Worm (Caenorhabditis elegans) whole organism, young adult: ENCODE measurements around the gene F54D5.2.

Experiments used
- B0019.2 ChIP-seq: fragments of 200-800 bp; sonication (Bioruptor generic); conservative IDR thresholded peaks from 2 replicates; pipeline ENCODE4 v1.3.6; 2022; ENCODE audit warnings: missing genetic modification reagents, missing genetic modification characterization, missing compliant biosample characterization
- D2030.7 ChIP-seq: fragments of 200-800 bp; sonication (Bioruptor generic); IDR thresholded peaks from 2 replicates; pipeline ENCODE4 v1.3.6; 2022; ENCODE audit warnings: missing genetic modification reagents, missing genetic modification characterization, missing compliant biosample characterization
- F33H1.4 ChIP-seq: fragments of 200-800 bp; sonication (Bioruptor generic); IDR thresholded peaks from 2 replicates; pipeline ENCODE4 v1.3.6; 2022; ENCODE audit warnings: missing genetic modification reagents, missing genetic modification characterization, missing compliant biosample characterization
- F37B4.10 ChIP-seq: fragments of 200-800 bp; sonication (Bioruptor generic); IDR thresholded peaks from 2 replicates; pipeline ENCODE4 v1.3.6; 2022; ENCODE audit warnings: missing genetic modification characterization, missing compliant biosample characterization
- F49E8.2 ChIP-seq: sonication (generic microtip); optimal IDR thresholded peaks from 3 replicates; lab custom pipeline; 2017; ENCODE audit warnings: missing genetic modification characterization, mild to moderate bottlenecking, missing compliant biosample characterization, antibody characterized with exemption, moderate library complexity; ENCODE audit not compliant: insufficient read depth
- F52B5.7 ChIP-seq: sonication (generic microtip); optimal IDR thresholded peaks from 2 replicates; lab custom pipeline; 2016; ENCODE audit warnings: mild to moderate bottlenecking, missing genetic modification characterization, missing compliant biosample characterization
- F57A8.1 ChIP-seq: fragments of 200-800 bp; sonication (Bioruptor generic); optimal IDR thresholded peaks from 2 replicates; lab custom pipeline; 2018; ENCODE audit warnings: mild to moderate bottlenecking, missing genetic modification characterization, moderate library complexity, missing compliant biosample characterization
- K11D2.4 ChIP-seq: fragments of 200-800 bp; sonication (Bioruptor generic); IDR thresholded peaks from 2 replicates; pipeline ENCODE4 v1.3.6; 2022; ENCODE audit warnings: missing genetic modification reagents, missing genetic modification characterization, missing compliant biosample characterization
- T07F8.4 ChIP-seq: sonication (generic microtip); optimal IDR thresholded peaks from 2 replicates; lab custom pipeline; 2016; ENCODE audit warnings: mild to moderate bottlenecking, missing genetic modification characterization, moderate library complexity, missing compliant biosample characterization
- T26A5.8 ChIP-seq: sonication (generic microtip); optimal IDR thresholded peaks from 2 replicates; lab custom pipeline; 2016; ENCODE audit warnings: missing genetic modification characterization, missing compliant biosample characterization
- akir-1 ChIP-seq: fragments of 200-800 bp; sonication (Bioruptor generic); optimal IDR thresholded peaks from 2 replicates; lab custom pipeline; 2018; ENCODE audit warnings: mild to moderate bottlenecking, missing genetic modification characterization, moderate library complexity, missing compliant biosample characterization
- ama-1 ChIP-seq, 3 experiments: fragments of 150-350 bp in 1 of 3; sonication (generic microtip) in 2 of 3; optimal IDR thresholded peaks; 2 replicates each; lab custom pipeline; 2014 to 2018; ENCODE audit warnings: missing biosample characterization in 2 of 3, missing genetic modification characterization in 2 of 3, missing genetic modification reagents in 2 of 3
- aptf-2 ChIP-seq: fragments of 200-800 bp; sonication (Bioruptor generic); conservative IDR thresholded peaks from 2 replicates; pipeline ENCODE4 v1.3.6; 2022; ENCODE audit warnings: missing genetic modification reagents, missing genetic modification characterization, missing compliant biosample characterization
- atf-7 ChIP-seq: sonication (generic microtip); optimal IDR thresholded peaks from 2 replicates; lab custom pipeline; 2017; ENCODE audit warnings: mild to moderate bottlenecking, missing genetic modification characterization, missing compliant biosample characterization
- attf-5 ChIP-seq: fragments of 200-800 bp; sonication (Bioruptor generic); optimal IDR thresholded peaks from 2 replicates; lab custom pipeline; 2018; ENCODE audit warnings: mild to moderate bottlenecking, missing genetic modification characterization, missing compliant biosample characterization
- ccch-3 ChIP-seq: fragments of 200-800 bp; sonication (Bioruptor generic); optimal IDR thresholded peaks from 2 replicates; lab custom pipeline; 2018; ENCODE audit warnings: mild to moderate bottlenecking, missing genetic modification characterization, missing compliant biosample characterization
- ceh-40 ChIP-seq: fragments of 200-800 bp; sonication (Bioruptor generic); IDR thresholded peaks from 2 replicates; pipeline ENCODE4 v1.3.6; 2022; ENCODE audit warnings: missing genetic modification characterization, missing compliant biosample characterization
- ceh-91 ChIP-seq: fragments of 200-800 bp; sonication (Bioruptor generic); IDR thresholded peaks from 2 replicates; pipeline ENCODE4 v1.3.6; 2022; ENCODE audit warnings: missing genetic modification reagents, missing genetic modification characterization, missing compliant biosample characterization
- dox-1 ChIP-seq: fragments of 200-800 bp; sonication (Bioruptor generic); IDR thresholded peaks from 2 replicates; pipeline ENCODE4 v1.3.6; 2022; ENCODE audit warnings: missing genetic modification reagents, missing genetic modification characterization, missing compliant biosample characterization
- dpl-1 ChIP-seq: fragments of 150-350 bp; optimal IDR thresholded peaks from 2 replicates; lab custom pipeline; 2014; ENCODE audit warnings: missing biosample characterization, missing genetic modification reagents, missing genetic modification characterization
- efl-1 ChIP-seq: fragments of 150-350 bp; optimal IDR thresholded peaks from 2 replicates; lab custom pipeline; 2014; ENCODE audit warnings: missing biosample characterization, missing genetic modification reagents, missing genetic modification characterization
- gei-17 ChIP-seq: fragments of 200-800 bp; sonication (Bioruptor generic); optimal IDR thresholded peaks from 2 replicates; lab custom pipeline; 2018; ENCODE audit warnings: mild to moderate bottlenecking, missing genetic modification characterization, missing compliant biosample characterization
- hmg-1.2 ChIP-seq: fragments of 200-800 bp; sonication (Bioruptor generic); IDR thresholded peaks from 2 replicates; pipeline ENCODE4 v1.3.6; 2022; ENCODE audit warnings: missing genetic modification reagents, missing genetic modification characterization, missing compliant biosample characterization
- hmg-20 ChIP-seq: fragments of 200-800 bp; sonication (Bioruptor generic); IDR thresholded peaks from 2 replicates; pipeline ENCODE4 v1.3.6; 2022; ENCODE audit warnings: missing genetic modification reagents, missing genetic modification characterization, missing compliant biosample characterization
- hsf-1 ChIP-seq: fragments of 200-800 bp; sonication (Bioruptor generic); IDR thresholded peaks from 2 replicates; pipeline ENCODE4 v1.3.6; 2022; ENCODE audit warnings: missing genetic modification reagents, missing genetic modification characterization, missing compliant biosample characterization
- lin-54 ChIP-seq: fragments of 200-800 bp; sonication (Bioruptor generic); optimal IDR thresholded peaks from 2 replicates; lab custom pipeline; 2018; ENCODE audit warnings: mild to moderate bottlenecking, missing genetic modification characterization, missing compliant biosample characterization
- lsl-1 ChIP-seq: fragments of 200-800 bp; sonication (Bioruptor generic); optimal IDR thresholded peaks from 2 replicates; lab custom pipeline; 2018; ENCODE audit warnings: mild to moderate bottlenecking, missing genetic modification characterization, moderate library complexity, missing compliant biosample characterization
- madf-6 ChIP-seq: fragments of 200-800 bp; sonication (Bioruptor generic); IDR thresholded peaks from 2 replicates; pipeline ENCODE4 v1.3.6; 2022; ENCODE audit warnings: missing genetic modification reagents, missing genetic modification characterization, missing compliant biosample characterization
- madf-8 ChIP-seq: fragments of 200-800 bp; sonication (Bioruptor generic); conservative IDR thresholded peaks from 2 replicates; pipeline ENCODE4 v1.3.6; 2022; ENCODE audit warnings: missing genetic modification reagents, missing genetic modification characterization, missing compliant biosample characterization
- mcd-1 ChIP-seq: fragments of 200-800 bp; sonication (Bioruptor generic); IDR thresholded peaks from 2 replicates; pipeline ENCODE4 v1.3.6; 2022; ENCODE audit warnings: missing genetic modification reagents, missing genetic modification characterization, missing compliant biosample characterization
- mes-4 ChIP-seq: sonication (generic microtip); optimal IDR thresholded peaks from 2 replicates; lab custom pipeline; 2016; ENCODE audit warnings: missing genotype, missing genetic modification characterization, missing compliant biosample characterization
- mxl-1 ChIP-seq: sonication (generic microtip); optimal IDR thresholded peaks from 2 replicates; lab custom pipeline; 2016; ENCODE audit warnings: missing genetic modification characterization, missing compliant biosample characterization
- rec-8 ChIP-seq, 2 experiments: sonication (generic microtip); optimal IDR thresholded peaks; 2 replicates each; lab custom pipeline; 2016; ENCODE audit warnings: mild to moderate bottlenecking in 2 of 2, missing genetic modification characterization in 2 of 2, missing genetic modification reagents in 2 of 2, missing genotype in 2 of 2, missing biosample characterization in 1 of 2, missing compliant biosample characterization in 1 of 2, moderate library complexity in 1 of 2
- sdz-38 ChIP-seq: sonication (generic microtip); optimal IDR thresholded peaks from 2 replicates; lab custom pipeline; 2016; ENCODE audit warnings: missing genotype, missing genetic modification characterization, missing compliant biosample characterization
- snpc-1.1 ChIP-seq: sonication (generic microtip); optimal IDR thresholded peaks from 2 replicates; lab custom pipeline; 2017; ENCODE audit warnings: missing genetic modification characterization, mild to moderate bottlenecking, missing compliant biosample characterization, antibody characterized with exemption, moderate library complexity, missing genotype, missing genetic modification reagents; ENCODE audit not compliant: insufficient read depth
- snpc-1.3 ChIP-seq: sonication (generic microtip); optimal IDR thresholded peaks from 2 replicates; lab custom pipeline; 2017; ENCODE audit warnings: missing genetic modification characterization, mild to moderate bottlenecking, missing compliant biosample characterization, antibody characterized with exemption, moderate library complexity, missing genotype, missing genetic modification reagents; ENCODE audit not compliant: insufficient read depth
- snpc-3.4 ChIP-seq: sonication (generic microtip); optimal IDR thresholded peaks from 2 replicates; lab custom pipeline; 2017; ENCODE audit warnings: missing genetic modification characterization, mild to moderate bottlenecking, missing compliant biosample characterization, antibody characterized with exemption, moderate library complexity, missing genotype, missing genetic modification reagents
- sptf-2 ChIP-seq: fragments of 200-800 bp; sonication (Bioruptor generic); optimal IDR thresholded peaks from 2 replicates; lab custom pipeline; 2018; ENCODE audit warnings: mild to moderate bottlenecking, missing genetic modification characterization, missing compliant biosample characterization
- tbp1 ChIP-seq: fragments of 200-800 bp; sonication (Bioruptor generic); optimal IDR thresholded peaks from 2 replicates; lab custom pipeline; 2018; ENCODE audit warnings: mild to moderate bottlenecking, missing genetic modification characterization, missing compliant biosample characterization
- tbx-9 ChIP-seq: sonication (generic microtip); optimal IDR thresholded peaks from 2 replicates; lab custom pipeline; 2016; ENCODE audit warnings: borderline replicate concordance, missing genetic modification characterization, inconsistent platforms, missing compliant biosample characterization
- xnd-1 ChIP-seq: sonication (generic microtip); optimal IDR thresholded peaks from 2 replicates; lab custom pipeline; 2016; ENCODE audit warnings: missing genotype, missing genetic modification reagents, missing genetic modification characterization, missing compliant biosample characterization
- zfh-2 ChIP-seq: fragments of 200-800 bp; sonication (Bioruptor generic); conservative IDR thresholded peaks from 2 replicates; pipeline ENCODE4 v1.3.6; 2022; ENCODE audit warnings: missing genetic modification reagents, missing genetic modification characterization, missing compliant biosample characterization
- ztf-22 ChIP-seq: fragments of 200-800 bp; sonication (Bioruptor generic); optimal IDR thresholded peaks from 2 replicates; lab custom pipeline; 2018; ENCODE audit warnings: mild to moderate bottlenecking, missing genetic modification characterization, moderate library complexity, missing compliant biosample characterization
- ztf-25 ChIP-seq: fragments of 200-800 bp; sonication (Bioruptor generic); IDR thresholded peaks from 2 replicates; pipeline ENCODE4 v1.3.6; 2022; ENCODE audit warnings: missing genetic modification reagents, missing genetic modification characterization, missing compliant biosample characterization

The F54D5.2 gene

DNA sequence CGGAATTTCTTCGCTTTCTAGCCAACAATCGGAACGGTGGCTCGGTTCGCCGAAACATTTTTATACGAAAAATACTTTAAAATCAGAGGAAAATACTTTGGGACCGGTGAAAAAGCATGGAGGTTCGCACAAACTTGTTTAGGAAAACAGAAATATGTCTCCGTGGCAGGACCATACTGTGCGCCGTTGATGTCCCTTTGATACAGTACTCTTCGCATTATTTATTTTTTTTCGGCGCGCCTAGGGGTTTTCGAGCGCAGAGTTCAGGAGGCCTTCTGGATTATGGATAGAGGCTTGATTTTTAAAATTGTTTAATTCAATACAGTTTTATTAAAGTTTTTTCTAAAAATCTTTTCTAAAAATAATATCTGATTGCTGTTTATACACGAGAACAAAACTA is 28.3 kb upstream of the F54D5.2 start, which contains the start of gene F54D5.9:
TSS of gene F54D5.9 (minus strand) at position 115 of the 400 bp plus-strand sequence.
- TF ChIP-seq D2030.7 (GFP tag; lab: Robert Waterston, UW) (peak; percentile 56), F33H1.4 (peak; percentile 83), madf-6 (peak; percentile 85), lsl-1 (GFP tag; lab: Kevin White, UChicago) (peak; percentile 87), tbx-9 (tag; lab: Kevin White, UChicago) (no peak), hsf-1 (GFP tag; lab: Robert Waterston, UW) (peak; percentile 72), rec-8 (tag; optimal IDR thresholded peaks at IDR 0.05; lab: Kevin White, UChicago) (no peak), F52B5.7 (tag; lab: Kevin White, UChicago) (no peak), madf-8 (GFP tag; lab: Robert Waterston, UW) (peak; percentile 80), hmg-1.2 (GFP tag; lab: Robert Waterston, UW) (peak; percentile 16; the same call in 1 of the 2 replicates), ceh-91 (GFP tag; lab: Robert Waterston, UW) (peak; percentile 61; the same call in 1 of the 2 replicates), xnd-1 (tag; lab: Kevin White, UChicago) (peak; percentile 55), mcd-1 (GFP tag; lab: Robert Waterston, UW) (0 out of 2 replicates have a peak, but pooled peaks have one; percentile 6), dpl-1 (peak; percentile 36), snpc-1.3 (tag; lab: Kevin White, UChicago) (no peak), F49E8.2 (peak; percentile 5), efl-1 (GFP tag; lab: Kevin White, UChicago) (peak; percentile 71), gei-17 (GFP tag; lab: Kevin White, UChicago) (no peak), snpc-3.4 (tag; lab: Kevin White, UChicago) (peak; percentile 36)
- TF ChIP-seq, all 124 proteins: peak for 14

DNA sequence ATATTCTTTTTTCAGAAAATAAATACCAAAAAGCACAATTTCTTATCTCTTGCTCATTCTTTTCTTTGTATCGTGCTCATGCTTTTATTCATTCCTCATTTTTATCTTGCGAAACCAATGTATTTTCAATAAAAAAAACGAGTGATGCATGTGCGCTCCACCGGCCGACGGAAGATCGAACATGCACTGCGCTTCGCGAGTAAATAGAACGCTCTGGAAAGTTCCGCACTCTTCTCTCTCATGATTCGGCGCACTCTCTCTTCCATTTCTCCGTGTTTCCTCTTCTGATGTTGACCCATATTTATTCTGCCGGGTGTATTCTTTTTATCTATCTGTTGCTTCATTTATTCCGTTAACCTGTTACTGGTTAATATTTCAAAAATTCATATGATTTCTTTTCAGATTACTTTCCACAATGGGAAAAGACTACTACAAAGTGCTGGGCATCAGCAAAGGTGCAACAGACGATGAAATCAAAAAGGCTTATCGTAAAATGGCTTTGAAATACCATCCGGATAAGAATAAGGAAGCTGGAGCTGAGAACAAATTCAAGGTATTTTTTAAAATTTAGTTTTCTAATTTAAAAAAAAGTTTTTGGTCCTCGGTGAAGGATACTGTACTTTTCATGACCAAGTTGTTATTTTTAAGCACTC is 27.6 kb upstream of the F54D5.2 start, which contains the start of gene dnj-13:
TSS of gene dnj-13 (plus strand) at position 403 of the 653 bp plus-strand sequence.
- TF ChIP-seq sdz-38 (no peak), dox-1 (peak; percentile 97), lin-54 (peak; percentile 93), zfh-2 (peak; percentile 86; the same call in 1 of the 2 replicates), ztf-25 (GFP tag; lab: Robert Waterston, UW) (peak; percentile 85; the same call in 1 of the 2 replicates), akir-1 (GFP tag; lab: Kevin White, UChicago) (peak; percentile 89), T07F8.4 (tag; lab: Kevin White, UChicago) (no peak), ceh-40 (peak; percentile 86), mes-4 (tag; lab: Kevin White, UChicago) (no peak), mxl-1 (tag; lab: Kevin White, UChicago) (no peak), B0019.2 (GFP tag; lab: Robert Waterston, UW) (peak; percentile 54; the same call in 1 of the 2 replicates), tbp1 (GFP tag; lab: Kevin White, UChicago) (peak; percentile 76), sptf-2 (GFP tag; lab: Kevin White, UChicago) (no peak), snpc-1.1 (no peak), ccch-3 (GFP tag; lab: Kevin White, UChicago) (no peak), ztf-22 (GFP tag; lab: Kevin White, UChicago) (peak; percentile 88), T26A5.8 (tag; lab: Kevin White, UChicago) (peak; percentile 55), madf-8 (GFP tag; lab: Robert Waterston, UW) (peak; percentile 77), K11D2.4 (peak; percentile 96), ama-1 (optimal IDR thresholded peaks at IDR 0.05; lab: Kevin White, UChicago) (peak; percentile 70), ama-1 (GFP tag; optimal IDR thresholded peaks at IDR 0.05; lab: Kevin White, UChicago) (peak in 1 of 2 experiments; percentile 28), F37B4.10 (0 out of 2 replicates have a peak, but pooled peaks have one; percentile 14), gei-17 (GFP tag; lab: Kevin White, UChicago) (peak; percentile 86), madf-6 (peak; percentile 94), F57A8.1 (GFP tag; lab: Kevin White, UChicago) (peak; percentile 5), hsf-1 (GFP tag; lab: Robert Waterston, UW) (peak; percentile 100), aptf-2 (GFP tag; lab: Robert Waterston, UW) (peak; percentile 73), hmg-1.2 (GFP tag; lab: Robert Waterston, UW) (peak; percentile 79), hmg-20 (GFP tag; lab: Robert Waterston, UW) (peak; percentile 84), atf-7 (tag; lab: Kevin White, UChicago) (peak; percentile 96), ceh-91 (GFP tag; lab: Robert Waterston, UW) (peak; percentile 83), attf-5 (GFP tag; lab: Kevin White, UChicago) (peak; percentile 85)
